Fruit fly (Drosophila melanogaster) whole organism, embryonic: ENCODE results near the gene CG32305.

ENCODE experiments used
- Adf1 ChIP-seq: fragments of 200-800 bp; sonication (Bioruptor generic); IDR thresholded peaks from 2 replicates; pipeline ENCODE4 v1.3.6; 2022; ENCODE audit warnings: missing biosample characterization, missing genetic modification characterization
- Atf3 ChIP-seq: fragments of 200-800 bp; sonication (Bioruptor generic); optimal IDR thresholded peaks from 3 replicates; lab custom pipeline; 2016; ENCODE audit warnings: missing biosample characterization, missing genetic modification characterization
- CG10543 ChIP-seq: fragments of 200-800 bp; sonication (Bioruptor generic); optimal IDR thresholded peaks from 3 replicates; lab custom pipeline; 2017; ENCODE audit warnings: missing biosample characterization, mild to moderate bottlenecking, missing genetic modification characterization, moderate library complexity
- CG11696 ChIP-seq: fragments of 200-800 bp; sonication (Bioruptor generic); IDR thresholded peaks from 2 replicates; pipeline ENCODE4 v1.3.6; 2022; ENCODE audit warnings: missing biosample characterization, missing genetic modification characterization
- CG12104 ChIP-seq: fragments of 200-800 bp; sonication (Bioruptor generic); optimal IDR thresholded peaks from 3 replicates; lab custom pipeline; 2016; ENCODE audit warnings: missing biosample characterization, missing genetic modification characterization
- CG13123 ChIP-seq: fragments of 200-800 bp; sonication (Bioruptor generic); optimal IDR thresholded peaks from 2 replicates; lab custom pipeline; 2016; ENCODE audit warnings: missing biosample characterization, missing genetic modification characterization
- CG1529 ChIP-seq: fragments of 200-800 bp; sonication (Bioruptor generic); optimal IDR thresholded peaks from 3 replicates; lab custom pipeline; 2018; ENCODE audit warnings: missing biosample characterization, missing genetic modification characterization
- CG17359 ChIP-seq: fragments of 200-800 bp; sonication (Bioruptor generic); optimal IDR thresholded peaks from 3 replicates; lab custom pipeline; 2018; ENCODE audit warnings: missing biosample characterization, mild to moderate bottlenecking, missing genetic modification characterization, moderate library complexity
- CG17361 ChIP-seq: fragments of 200-800 bp; sonication (Bioruptor generic); IDR thresholded peaks from 3 replicates; pipeline ENCODE4 v1.3.6; 2022; ENCODE audit warnings: missing biosample characterization, missing genetic modification characterization
- CG17385 ChIP-seq: fragments of 200-800 bp; sonication (Bioruptor generic); optimal IDR thresholded peaks from 3 replicates; lab custom pipeline; 2018; ENCODE audit warnings: missing biosample characterization, mild to moderate bottlenecking, missing genetic modification characterization
- CG18764 ChIP-seq: fragments of 200-800 bp; sonication (Bioruptor generic); optimal IDR thresholded peaks from 3 replicates; lab custom pipeline; 2016; ENCODE audit warnings: missing biosample characterization, missing genetic modification characterization
- CG30020 ChIP-seq: fragments of 200-800 bp; optimal IDR thresholded peaks from 2 replicates; lab custom pipeline; 2019; ENCODE audit warnings: missing biosample characterization, mild to moderate bottlenecking, missing genetic modification characterization, moderate library complexity
- CG30403 ChIP-seq: fragments of 200-800 bp; sonication (Bioruptor generic); optimal IDR thresholded peaks from 3 replicates; lab custom pipeline; 2016; ENCODE audit warnings: missing biosample characterization, missing genetic modification characterization
- CG34376 ChIP-seq: fragments of 200-800 bp; sonication (Bioruptor generic); optimal IDR thresholded peaks from 2 replicates; lab custom pipeline; 2018; ENCODE audit warnings: missing biosample characterization, mild to moderate bottlenecking, missing genetic modification characterization
- CG3726 ChIP-seq: fragments of 200-800 bp; sonication (Bioruptor generic); IDR thresholded peaks from 3 replicates; pipeline ENCODE4, ENCODE4 v1.3.6; 2022; ENCODE audit warnings: missing biosample characterization, missing genetic modification characterization
- CG3847 ChIP-seq: fragments of 200-800 bp; sonication (Bioruptor generic); IDR thresholded peaks from 2 replicates; pipeline ENCODE4 v1.3.6; 2022; ENCODE audit warnings: missing biosample characterization, missing genetic modification characterization
- CG4730 ChIP-seq: fragments of 200-800 bp; sonication (Bioruptor generic); IDR thresholded peaks from 2 replicates; pipeline ENCODE4 v1.3.6; 2022; ENCODE audit warnings: missing biosample characterization, missing genetic modification characterization
- CG6254 ChIP-seq: fragments of 200-800 bp; sonication (Bioruptor generic); optimal IDR thresholded peaks from 3 replicates; lab custom pipeline; 2017; ENCODE audit warnings: mild to moderate bottlenecking, missing biosample characterization, missing genetic modification reagents, missing genetic modification characterization
- CG7357 ChIP-seq: fragments of 200-800 bp; sonication (Bioruptor generic); IDR thresholded peaks from 3 replicates; pipeline ENCODE4 v1.3.6; 2022; ENCODE audit warnings: missing biosample characterization, missing genetic modification characterization
- CG7745 ChIP-seq: fragments of 200-800 bp; sonication (Bioruptor generic); optimal IDR thresholded peaks from 2 replicates; lab custom pipeline; 2018; ENCODE audit warnings: missing biosample characterization, mild to moderate bottlenecking, missing genetic modification characterization, moderate library complexity
- CG8089 ChIP-seq: fragments of 200-800 bp; sonication (Bioruptor generic); optimal IDR thresholded peaks from 3 replicates; lab custom pipeline; 2016; ENCODE audit warnings: missing biosample characterization, missing genetic modification characterization
- CG8478 ChIP-seq: fragments of >200 bp; optimal IDR thresholded peaks from 2 replicates; lab custom pipeline; 2018
- CG9727 ChIP-seq: fragments of 200-800 bp; sonication (Bioruptor generic); optimal IDR thresholded peaks from 3 replicates; lab custom pipeline; 2017; ENCODE audit warnings: missing biosample characterization, mild to moderate bottlenecking, missing genetic modification characterization
- CG9817 ChIP-seq: fragments of 200-800 bp; sonication (Bioruptor generic); optimal IDR thresholded peaks from 2 replicates; lab custom pipeline; 2018; ENCODE audit warnings: missing biosample characterization, mild to moderate bottlenecking, missing genetic modification characterization, moderate library complexity
- Dll ChIP-seq: fragments of 200-800 bp; sonication (Bioruptor generic); IDR thresholded peaks from 4 replicates; pipeline ENCODE4 v1.3.6; 2022; ENCODE audit warnings: missing biosample characterization, missing genetic modification characterization; ENCODE audit not compliant: partially characterized antibody
- ERR ChIP-seq: fragments of 200-800 bp; sonication (Bioruptor generic); optimal IDR thresholded peaks from 2 replicates; lab custom pipeline; 2016; ENCODE audit warnings: missing biosample characterization, missing genetic modification characterization
- Ets65A ChIP-seq: fragments of 200-800 bp; sonication (Bioruptor generic); peaks from one replicate; lab custom pipeline; 2016; ENCODE audit warnings: missing biosample characterization, missing genetic modification characterization
- Gsc ChIP-seq: fragments of 200-800 bp; sonication (Bioruptor generic); IDR thresholded peaks from 2 replicates; pipeline ENCODE4 v1.3.6; 2022; ENCODE audit warnings: missing biosample characterization, missing genetic modification characterization
- Kr ChIP-seq: fragments of 200-800 bp; sonication (Bioruptor generic); optimal IDR thresholded peaks from 2 replicates; lab custom pipeline; 2017; ENCODE audit warnings: missing biosample characterization, mild to moderate bottlenecking, missing genetic modification characterization
- Lpt ChIP-seq: fragments of >200 bp; optimal IDR thresholded peaks from 2 replicates; lab custom pipeline; 2018; ENCODE audit warnings: missing biosample characterization, missing genetic modification characterization
- Meics ChIP-seq: fragments of 200-800 bp; sonication (Bioruptor generic); optimal IDR thresholded peaks from 2 replicates; lab custom pipeline; 2017; ENCODE audit warnings: missing biosample characterization, mild to moderate bottlenecking, missing genetic modification characterization
- Nf-YA ChIP-seq: fragments of 200-800 bp; sonication (Bioruptor generic); IDR thresholded peaks from 2 replicates; pipeline ENCODE4 v1.3.6; 2022; ENCODE audit warnings: missing biosample characterization, missing genetic modification characterization
- Oli ChIP-seq: fragments of 200-800 bp; sonication (Bioruptor generic); optimal IDR thresholded peaks from 2 replicates; lab custom pipeline; 2018; ENCODE audit warnings: missing biosample characterization, mild to moderate bottlenecking, missing genetic modification characterization, moderate library complexity
- Rx ChIP-seq: fragments of 200-800 bp; sonication (Bioruptor generic); IDR thresholded peaks from 2 replicates; pipeline ENCODE4 v1.3.6; 2022; ENCODE audit warnings: missing biosample characterization, missing genetic modification characterization
- Sox100B ChIP-seq: fragments of 200-800 bp; sonication (Bioruptor generic); optimal IDR thresholded peaks from 3 replicates; lab custom pipeline; 2018; ENCODE audit warnings: missing biosample characterization, mild to moderate bottlenecking, missing genetic modification characterization
- Usf ChIP-seq: fragments of 200-800 bp; sonication (Bioruptor generic); optimal IDR thresholded peaks from 2 replicates; lab custom pipeline; 2017; ENCODE audit warnings: missing genotype, missing biosample characterization, missing genetic modification characterization
- amos ChIP-seq: fragments of 200-800 bp; sonication (Bioruptor generic); IDR thresholded peaks from 2 replicates; pipeline ENCODE4 v1.3.6; 2022; ENCODE audit warnings: missing biosample characterization, missing genetic modification characterization; ENCODE audit not compliant: partially characterized antibody
- ash1 ChIP-seq: fragments of 200-800 bp; sonication (Bioruptor generic); optimal IDR thresholded peaks from 2 replicates; lab custom pipeline; 2018; ENCODE audit warnings: missing biosample characterization, mild to moderate bottlenecking, missing genetic modification characterization
- ato ChIP-seq: fragments of 200-800 bp; sonication (Bioruptor generic); IDR thresholded peaks from 2 replicates; pipeline ENCODE4 v1.3.6; 2022; ENCODE audit warnings: missing biosample characterization, missing genetic modification characterization; ENCODE audit not compliant: partially characterized antibody
- br ChIP-seq: fragments of >200 bp; optimal IDR thresholded peaks from 2 replicates; lab custom pipeline; 2017
- caup ChIP-seq: fragments of 200-800 bp; sonication (Bioruptor generic); optimal IDR thresholded peaks from 3 replicates; lab custom pipeline; 2017; ENCODE audit warnings: missing biosample characterization, mild to moderate bottlenecking, missing genetic modification characterization, moderate library complexity; ENCODE audit not compliant: severe bottlenecking
- gsb ChIP-seq: fragments of 200-800 bp; sonication (Bioruptor generic); IDR thresholded peaks from 2 replicates; pipeline ENCODE4 v1.3.6; 2022; ENCODE audit warnings: missing biosample characterization, missing genetic modification characterization
- inv ChIP-seq: fragments of 200-800 bp; sonication (Bioruptor generic); IDR thresholded peaks from 2 replicates; pipeline ENCODE4 v1.3.6; 2022; ENCODE audit warnings: missing biosample characterization, missing genetic modification characterization; ENCODE audit not compliant: partially characterized antibody
- lab ChIP-seq: fragments of 200-800 bp; sonication (Bioruptor generic); optimal IDR thresholded peaks from 3 replicates; lab custom pipeline; 2017; ENCODE audit warnings: missing biosample characterization, missing genetic modification characterization, mild to moderate bottlenecking, moderate library complexity, missing genetic modification reagents
- lola ChIP-seq, 3 experiments: fragments of >200 bp in 2 of 3; fragments of 200-800 bp in 1 of 3; sonication (Bioruptor generic) in 1 of 3; optimal IDR thresholded peaks; 2 replicates each; lab custom pipeline; 2017 to 2019; ENCODE audit warnings: missing biosample characterization in 3 of 3, missing genetic modification characterization in 3 of 3, mild to moderate bottlenecking in 1 of 3, moderate library complexity in 1 of 3
- mld ChIP-seq: fragments of 200-800 bp; sonication (Bioruptor generic); IDR thresholded peaks from 3 replicates; pipeline ENCODE4 v1.3.6; 2022; ENCODE audit warnings: missing biosample characterization, missing genetic modification characterization; ENCODE audit not compliant: partially characterized antibody
- nau ChIP-seq: fragments of 200-800 bp; sonication (Bioruptor generic); optimal IDR thresholded peaks from 3 replicates; lab custom pipeline; 2017; ENCODE audit warnings: missing biosample characterization, mild to moderate bottlenecking, missing genetic modification characterization, missing genetic modification reagents
- pnt ChIP-seq: fragments of 200-800 bp; sonication (Bioruptor generic); optimal IDR thresholded peaks from 3 replicates; lab custom pipeline; 2016; ENCODE audit warnings: missing biosample characterization, missing genetic modification characterization
- run ChIP-seq: fragments of 200-800 bp; sonication (Bioruptor generic); optimal IDR thresholded peaks from 3 replicates; lab custom pipeline; 2018; ENCODE audit warnings: missing biosample characterization, mild to moderate bottlenecking, missing genetic modification characterization
- scrt ChIP-seq: fragments of 200-800 bp; sonication (Bioruptor generic); optimal IDR thresholded peaks from 2 replicates; lab custom pipeline; 2018; ENCODE audit warnings: missing biosample characterization, mild to moderate bottlenecking, missing genetic modification characterization, moderate library complexity
- usp ChIP-seq: fragments of >200 bp; optimal IDR thresholded peaks from 2 replicates; lab custom pipeline; 2017; ENCODE audit warnings: missing biosample characterization, missing genetic modification characterization

The CG32305 gene

DNA sequence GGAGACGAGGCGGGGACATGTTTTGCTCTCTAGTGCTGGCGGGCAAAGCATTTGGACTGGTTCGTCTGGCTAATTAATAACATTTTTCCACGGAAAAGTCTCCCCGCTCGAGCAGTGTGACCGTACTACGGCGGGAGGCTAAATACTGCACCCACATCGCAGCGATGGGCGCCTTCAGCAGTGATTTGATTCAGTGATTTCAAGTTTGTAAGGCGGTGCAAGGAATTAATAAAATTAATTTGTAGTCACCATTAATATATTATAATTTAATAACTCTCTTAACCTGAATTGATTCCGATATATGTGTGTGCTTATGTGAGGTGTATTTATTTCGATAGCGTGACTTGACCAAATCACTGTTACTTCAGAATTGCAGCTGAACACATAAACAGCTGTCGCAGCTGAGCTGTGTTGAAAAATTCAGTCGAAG, 14.1 kb downstream of the CG32305 start, which contains the start of the genes oxt and CG13807 (continued):
- TF ChIP-seq CG8089 (GFP tag; lab: Kevin White, UChicago) (no peak), CG30403 (GFP tag; lab: Kevin White, UChicago) (peak; percentile 93), CG11696 (GFP tag; lab: Robert Waterston, UW) (peak; percentile 59), nau (GFP tag; lab: Kevin White, UChicago) (no peak), lab (GFP tag; lab: Kevin White, UChicago) (peak; percentile 86), amos (GFP tag; lab: Robert Waterston, UW) (no peak), lola (GFP tag; optimal IDR thresholded peaks at IDR 0.05; lab: Kevin White, UChicago) (peak in 1 of 3 experiments; percentile 87), Atf3 (peak; percentile 36), Oli (peak; percentile 87), CG7745 (no peak), ash1 (GFP tag; lab: Kevin White, UChicago) (peak; percentile 9), Usf (GFP tag; lab: Kevin White, UChicago) (peak; percentile 80), Sox100B (GFP tag; lab: Kevin White, UChicago) (no peak), CG4730 (GFP tag; lab: Robert Waterston, UW) (peak; percentile 80), scrt (peak; percentile 62), CG8478 (no peak), CG18764 (peak; percentile 68), Dll (GFP tag; lab: Robert Waterston, UW) (0 out of 4 replicates have a peak, but pooled peaks have one; percentile 41), br (lab: Kevin White, UChicago) (no peak), Adf1 (GFP tag; lab: Robert Waterston, UW) (peak; percentile 71), CG7357 (GFP tag; lab: Robert Waterston, UW) (peak; percentile 75), CG10543 (GFP tag; lab: Kevin White, UChicago) (peak; percentile 90), caup (GFP tag; lab: Kevin White, UChicago) (peak; percentile 85), CG9727 (GFP tag; lab: Kevin White, UChicago) (peak; percentile 89), CG1529 (peak; percentile 75), Lpt (GFP tag; lab: Kevin White, UChicago) (no peak), Gsc (peak; percentile 45), Meics (GFP tag; lab: Kevin White, UChicago) (peak; percentile 85), CG3847 (peak; percentile 83), CG17361 (GFP tag; lab: Robert Waterston, UW) (peak; percentile 93), CG17385 (GFP tag; lab: Kevin White, UChicago) (peak; percentile 78), CG3726 (GFP tag; lab: Robert Waterston, UW) (peak; percentile 85; the same call in 2 of the 3 replicates), run (peak; percentile 32), mld (no peak), CG13123 (GFP tag; lab: Kevin White, UChicago) (peak; percentile 60), CG34376 (GFP tag; lab: Kevin White, UChicago) (peak; percentile 65), ato (GFP tag; lab: Robert Waterston, UW) (no peak), ERR (GFP tag; lab: Kevin White, UChicago) (no peak), Kr (GFP tag; lab: Kevin White, UChicago) (no peak), CG12104 (peak; percentile 80), inv (0 out of 2 replicates have a peak, but pooled peaks have one; percentile 12), CG6254 (GFP tag; lab: Kevin White, UChicago) (peak; percentile 73), Ets65A (GFP tag; lab: Kevin White, UChicago) (no peak), CG17359 (tag; lab: Kevin White, UChicago) (peak; percentile 86), CG30020 (tag; lab: Kevin White, UChicago) (peak; percentile 74), CG9817 (tag; lab: Kevin White, UChicago) (peak; percentile 90), gsb (GFP tag; lab: Robert Waterston, UW) (peak; percentile 82), Rx (GFP tag; lab: Robert Waterston, UW) (peak; percentile 80), pnt (GFP tag; lab: Kevin White, UChicago) (peak; percentile 58), Nf-YA (GFP tag; lab: Robert Waterston, UW) (peak; percentile 81), usp (no peak)
